2 fruit fly cellular contexts compared by ENCODE assay signal in genomic region chr3L:11336094-11336756, dm6.
TF ChIP-seq lines count a peak whose summit lies in the region.

No protein-coding gene starts in this region.

TF ChIP-seq in whole organism, embryonic, 481 proteins besides CTCF, POLR2A, EP300 and RAD21 (continued from another document and continues in another):
- TF ChIP-seq CG14965 (GFP tag; optimal IDR thresholded peaks at IDR 0.05; lab: Kevin White, UChicago; ENCODE audit: borderline replicate concordance) = no peak
- no peak for TF ChIP-seq CG1603 (tag; optimal IDR thresholded peaks at IDR 0.05; lab: Kevin White, UChicago)
- TF ChIP-seq Atf6 (GFP tag; IDR thresholded peaks at IDR 0.05; lab: Robert Waterston, UW) = peak; percentile 26; the same call in 1 of the 2 replicates
- TF ChIP-seq hbn (GFP tag; IDR thresholded peaks at IDR 0.05; lab: Robert Waterston, UW; ENCODE audit: partially characterized antibody) = no peak
- no peak for TF ChIP-seq CG6272 (GFP tag; IDR thresholded peaks at IDR 0.05; lab: Robert Waterston, UW)
- TF ChIP-seq fd96Cb (tag; optimal IDR thresholded peaks at IDR 0.05; lab: Kevin White, UChicago) = peak; percentile 33
- peak; percentile 57 for TF ChIP-seq Sox102F (GFP tag; optimal IDR thresholded peaks at IDR 0.05; lab: Kevin White, UChicago)
- TF ChIP-seq knrl (GFP tag; IDR thresholded peaks at IDR 0.05; lab: Robert Waterston, UW; ENCODE audit: partially characterized antibody) = no peak
- TF ChIP-seq CG7928 (GFP tag; optimal IDR thresholded peaks at IDR 0.05; lab: Kevin White, UChicago) = no peak
- no peak for TF ChIP-seq fd102C (GFP tag; optimal IDR thresholded peaks at IDR 0.05; lab: Kevin White, UChicago)
- TF ChIP-seq NC2β (GFP tag; optimal IDR thresholded peaks at IDR 0.05; lab: Kevin White, UChicago) = no peak
- TF ChIP-seq CG7372 (GFP tag; IDR thresholded peaks at IDR 0.05; lab: Robert Waterston, UW) = no peak
- no peak for TF ChIP-seq CG8765 (GFP tag; IDR thresholded peaks at IDR 0.05; lab: Robert Waterston, UW)
- TF ChIP-seq gem (tag; optimal IDR thresholded peaks at IDR 0.05; lab: Kevin White, UChicago) = peak; percentile 70
- TF ChIP-seq Hr51 (GFP tag; optimal IDR thresholded peaks at IDR 0.05; lab: Kevin White, UChicago) = peak in 1 of 2 experiments; percentile 52
- no peak for TF ChIP-seq MESR4 (GFP tag; optimal IDR thresholded peaks at IDR 0.05; lab: Kevin White, UChicago)
- TF ChIP-seq Pdp1 (GFP tag; optimal IDR thresholded peaks at IDR 0.05; lab: Kevin White, UChicago) = no peak
- TF ChIP-seq ase (GFP tag; IDR thresholded peaks at IDR 0.05; lab: Robert Waterston, UW) = no peak
- peak; percentile 78 for TF ChIP-seq sens (GFP tag; lab: Kevin White, UChicago)
- TF ChIP-seq CG4820 (GFP tag; optimal IDR thresholded peaks at IDR 0.05; lab: Kevin White, UChicago) = peak; percentile 28
- TF ChIP-seq gcm2 (GFP tag; optimal IDR thresholded peaks at IDR 0.05; lab: Kevin White, UChicago) = peak; percentile 17
- peak; percentile 10; the same call in 1 of the 2 replicates for TF ChIP-seq stc (GFP tag; IDR thresholded peaks at IDR 0.05; lab: Robert Waterston, UW)
- 0 out of 2 replicates have a peak, but pooled peaks have one; percentile 26 for TF ChIP-seq Gsc (GFP tag; IDR thresholded peaks at IDR 0.05; lab: Robert Waterston, UW)
- TF ChIP-seq CG10274 (GFP tag; optimal IDR thresholded peaks at IDR 0.05; lab: Kevin White, UChicago) = no peak
- 0 out of 2 replicates have a peak, but pooled peaks have one; percentile 26 for TF ChIP-seq sob (GFP tag; IDR thresholded peaks at IDR 0.05; lab: Robert Waterston, UW)
- TF ChIP-seq Jarid2 (GFP tag; optimal IDR thresholded peaks at IDR 0.05; lab: Kevin White, UChicago) = no peak
- TF ChIP-seq CG15269 (tag; optimal IDR thresholded peaks at IDR 0.05; lab: Kevin White, UChicago) = peak; percentile 10
- no peak for TF ChIP-seq sna (GFP tag; IDR thresholded peaks at IDR 0.05; lab: Robert Waterston, UW; ENCODE audit: partially characterized antibody)
- TF ChIP-seq Xrp1 (GFP tag; IDR thresholded peaks at IDR 0.05; lab: Robert Waterston, UW) = peak; percentile 69
- no peak for TF ChIP-seq CG15696 (tag; optimal IDR thresholded peaks at IDR 0.05; lab: Kevin White, UChicago)
- TF ChIP-seq Sox100B (GFP tag; optimal IDR thresholded peaks at IDR 0.05; lab: Kevin White, UChicago) = peak; percentile 60
- TF ChIP-seq CG17385 (GFP tag; optimal IDR thresholded peaks at IDR 0.05; lab: Kevin White, UChicago) = peak; percentile 30
- TF ChIP-seq C15 (GFP tag; IDR thresholded peaks at IDR 0.05; lab: Robert Waterston, UW) = no peak
- peak; percentile 88 for TF ChIP-seq gcm (GFP tag; optimal IDR thresholded peaks at IDR 0.05; lab: Kevin White, UChicago)
- peak; percentile 43 for TF ChIP-seq CG12104 (GFP tag; optimal IDR thresholded peaks at IDR 0.05; lab: Kevin White, UChicago)
- TF ChIP-seq D19A (tag; optimal IDR thresholded peaks at IDR 0.05; lab: Kevin White, UChicago) = peak; percentile 21
- no peak for TF ChIP-seq al (GFP tag; IDR thresholded peaks at IDR 0.05; lab: Robert Waterston, UW)
- peak; percentile 3 for TF ChIP-seq CG16863 (GFP tag; optimal IDR thresholded peaks at IDR 0.05; lab: Kevin White, UChicago)
- no peak for TF ChIP-seq Spps (tag; optimal IDR thresholded peaks at IDR 0.05; lab: Kevin White, UChicago)
- TF ChIP-seq CG1647 (GFP tag; optimal IDR thresholded peaks at IDR 0.05; lab: Kevin White, UChicago) = no peak
- TF ChIP-seq CG10267 (tag; optimal IDR thresholded peaks at IDR 0.05; lab: Kevin White, UChicago) = peak; percentile 36
- no peak for TF ChIP-seq pum (GFP tag; optimal IDR thresholded peaks at IDR 0.05; lab: Kevin White, UChicago)
- TF ChIP-seq wor (GFP tag; IDR thresholded peaks at IDR 0.05; lab: Robert Waterston, UW) = no peak
- TF ChIP-seq CG8290 (GFP tag; optimal IDR thresholded peaks at IDR 0.05; lab: Kevin White, UChicago) = no peak
- no peak for TF ChIP-seq CG8290 (tag; optimal IDR thresholded peaks at IDR 0.05; lab: Kevin White, UChicago)
- TF ChIP-seq zfh1 (GFP tag; IDR thresholded peaks at IDR 0.05; lab: Robert Waterston, UW) = peak; percentile 8; the same call in 2 of the 3 replicates
- TF ChIP-seq PHDP (tag; optimal IDR thresholded peaks at IDR 0.05; lab: Kevin White, UChicago) = peak; percentile 34
- no peak for TF ChIP-seq CG10431 (GFP tag; optimal IDR thresholded peaks at IDR 0.05; lab: Kevin White, UChicago)
- no peak for TF ChIP-seq CG15601 (tag; optimal IDR thresholded peaks at IDR 0.05; lab: Kevin White, UChicago)
- no peak for TF ChIP-seq Lpt (GFP tag; optimal IDR thresholded peaks at IDR 0.05; lab: Kevin White, UChicago)
- TF ChIP-seq tio (GFP tag; optimal IDR thresholded peaks at IDR 0.05; lab: Kevin White, UChicago) = peak; percentile 54
- TF ChIP-seq sc (optimal IDR thresholded peaks at IDR 0.05; lab: Kevin White, UChicago) = no peak
- peak; percentile 48 for TF ChIP-seq sc (GFP tag; optimal IDR thresholded peaks at IDR 0.05; lab: Kevin White, UChicago)
- TF ChIP-seq esg (GFP tag; conservative IDR thresholded peaks at IDR 0.05; lab: Robert Waterston, UW) = peak; percentile 36
- TF ChIP-seq ttk (GFP tag; IDR thresholded peaks at IDR 0.05; lab: Robert Waterston, UW) = 0 out of 2 replicates have a peak, but pooled peaks have one; percentile 6
- TF ChIP-seq CG10565 (GFP tag; optimal IDR thresholded peaks at IDR 0.05; lab: Kevin White, UChicago) = no peak
- TF ChIP-seq H2.0 (GFP tag; IDR thresholded peaks at IDR 0.05; lab: Robert Waterston, UW) = peak; percentile 41; the same call in 1 of the 2 replicates
- TF ChIP-seq CG10654 (GFP tag; optimal IDR thresholded peaks at IDR 0.05; lab: Kevin White, UChicago) = no peak
- TF ChIP-seq hkb (optimal IDR thresholded peaks at IDR 0.05; lab: Kevin White, UChicago) = no peak
- TF ChIP-seq hkb (GFP tag; IDR thresholded peaks at IDR 0.05; lab: Robert Waterston, UW) = peak; percentile 44
- peak; percentile 53 for TF ChIP-seq Ptx1 (GFP tag; IDR thresholded peaks at IDR 0.05; lab: Robert Waterston, UW)
- TF ChIP-seq Adf1 (GFP tag; IDR thresholded peaks at IDR 0.05; lab: Robert Waterston, UW) = no peak
- no peak for TF ChIP-seq nerfin-1 (tag; optimal IDR thresholded peaks at IDR 0.05; lab: Kevin White, UChicago)
- TF ChIP-seq org-1 (GFP tag; optimal IDR thresholded peaks at IDR 0.05; lab: Kevin White, UChicago) = peak; percentile 28
- TF ChIP-seq zen (tag; optimal IDR thresholded peaks at IDR 0.05; lab: Kevin White, UChicago) = peak; percentile 15
- TF ChIP-seq ewg (GFP tag; optimal IDR thresholded peaks at IDR 0.05; lab: Kevin White, UChicago) = peak; percentile 27
- no peak for TF ChIP-seq Fer3 (tag; optimal IDR thresholded peaks at IDR 0.05; lab: Kevin White, UChicago)

TF ChIP-seq in whole organism, prepupa, 60 proteins besides CTCF, POLR2A, EP300 and RAD21 (continued from another document):
- TF ChIP-seq CG11902 (GFP tag; optimal IDR thresholded peaks at IDR 0.05; lab: Kevin White, UChicago) (no peak), Sox14 (GFP tag; optimal IDR thresholded peaks at IDR 0.05; lab: Kevin White, UChicago) (peak; percentile 27), CG15336 (GFP tag; IDR thresholded peaks at IDR 0.05; lab: Robert Waterston, UW) (no peak), CG9139 (GFP tag; optimal IDR thresholded peaks at IDR 0.05; lab: Kevin White, UChicago) (no peak), CG1621 (tag; optimal IDR thresholded peaks at IDR 0.05; lab: Kevin White, UChicago) (no peak), spab (GFP tag; optimal IDR thresholded peaks at IDR 0.05; lab: Kevin White, UChicago) (no peak), CG10631 (GFP tag; optimal IDR thresholded peaks at IDR 0.05; lab: Kevin White, UChicago) (peak; percentile 2), Hr4 (GFP tag; optimal IDR thresholded peaks at IDR 0.05; lab: Kevin White, UChicago) (peak; percentile 38), fd59A (GFP tag; optimal IDR thresholded peaks at IDR 0.05; lab: Kevin White, UChicago) (no peak), CG6792 (GFP tag; optimal IDR thresholded peaks at IDR 0.05; lab: Kevin White, UChicago) (peak; percentile 19), topi (GFP tag; optimal IDR thresholded peaks at IDR 0.05; lab: Kevin White, UChicago) (peak; percentile 55), dac (GFP tag; optimal IDR thresholded peaks at IDR 0.05; lab: Kevin White, UChicago) (no peak), Eip75B (GFP tag; optimal IDR thresholded peaks at IDR 0.05; lab: Kevin White, UChicago) (no peak), Met (GFP tag; optimal IDR thresholded peaks at IDR 0.05; lab: Kevin White, UChicago) (peak; percentile 62), Hr39 (GFP tag; optimal IDR thresholded peaks at IDR 0.05; lab: Kevin White, UChicago) (peak; percentile 30), Gug (GFP tag; IDR thresholded peaks at IDR 0.05; lab: Robert Waterston, UW) (no peak), CG6163 (GFP tag; IDR thresholded peaks at IDR 0.05; lab: Robert Waterston, UW) (no peak), fkh (GFP tag; optimal IDR thresholded peaks at IDR 0.05; lab: Kevin White, UChicago) (no peak), OdsH (GFP tag; optimal IDR thresholded peaks at IDR 0.05; lab: Kevin White, UChicago) (peak; percentile 41), svp (GFP tag; lab: Kevin White, UChicago) (peak; percentile 69), Sox15 (GFP tag; optimal IDR thresholded peaks at IDR 0.05; lab: Kevin White, UChicago) (peak; percentile 23), CG3919 (GFP tag; optimal IDR thresholded peaks at IDR 0.05; lab: Kevin White, UChicago) (peak; percentile 19), Smox (GFP tag; optimal IDR thresholded peaks at IDR 0.05; lab: Kevin White, UChicago) (peak; percentile 50), pdm3 (GFP tag; optimal IDR thresholded peaks at IDR 0.05; lab: Kevin White, UChicago) (peak; percentile 30), eg (GFP tag; IDR thresholded peaks at IDR 0.05; lab: Robert Waterston, UW) (0 out of 3 replicates have a peak, but pooled peaks have one; percentile 30), CG31627 (GFP tag; optimal IDR thresholded peaks at IDR 0.05; lab: Kevin White, UChicago) (peak; percentile 44), Eip93F (GFP tag; optimal IDR thresholded peaks at IDR 0.05; lab: Kevin White, UChicago) (no peak), CG6808 (GFP tag; optimal IDR thresholded peaks at IDR 0.05; lab: Kevin White, UChicago) (no peak), Ets96B (tag; optimal IDR thresholded peaks at IDR 0.05; lab: Kevin White, UChicago) (peak; percentile 19), Ets21C (GFP tag; optimal IDR thresholded peaks at IDR 0.05; lab: Kevin White, UChicago) (no peak), CG34406 (GFP tag; optimal IDR thresholded peaks at IDR 0.05; lab: Kevin White, UChicago) (peak; percentile 36), acj6 (GFP tag; optimal IDR thresholded peaks at IDR 0.05; lab: Kevin White, UChicago) (peak; percentile 38), CG32006 (GFP tag; optimal IDR thresholded peaks at IDR 0.05; lab: Kevin White, UChicago) (peak; percentile 32), Blimp-1 (GFP tag; optimal IDR thresholded peaks at IDR 0.05; lab: Kevin White, UChicago) (no peak), CG6854 (GFP tag; optimal IDR thresholded peaks at IDR 0.05; lab: Kevin White, UChicago) (no peak), CG6276 (GFP tag; optimal IDR thresholded peaks at IDR 0.05; lab: Kevin White, UChicago) (no peak)
